Fruit fly (Drosophila melanogaster) whole organism, pupa: ENCODE data around the gene CG15533.

Experiments used
- CG13204 ChIP-seq: fragments of 200-800 bp; sonication (Bioruptor generic); optimal IDR thresholded peaks from 2 replicates; lab custom pipeline; 2018; ENCODE audit warnings: missing biosample characterization, mild to moderate bottlenecking, missing genetic modification characterization, moderate library complexity
- CG14655 ChIP-seq: fragments of 200-800 bp; sonication (Bioruptor generic); optimal IDR thresholded peaks from 3 replicates; lab custom pipeline; 2017; ENCODE audit warnings: mild to moderate bottlenecking, missing biosample characterization, missing genetic modification reagents, missing genetic modification characterization
- CG4496 ChIP-seq: fragments of 200-800 bp; sonication (Bioruptor generic); IDR thresholded peaks from 3 replicates; pipeline ENCODE4 v1.3.6; 2022; ENCODE audit warnings: missing biosample characterization, missing genetic modification characterization
- CG8159 ChIP-seq: fragments of 200-800 bp; sonication (Bioruptor generic); optimal IDR thresholded peaks from 3 replicates; lab custom pipeline; 2018; ENCODE audit warnings: missing biosample characterization, mild to moderate bottlenecking, missing genetic modification characterization, moderate library complexity
- CG8301 ChIP-seq: fragments of 200-800 bp; sonication (Bioruptor generic); optimal IDR thresholded peaks from 2 replicates; lab custom pipeline; 2018; ENCODE audit warnings: missing biosample characterization, mild to moderate bottlenecking, missing genetic modification characterization
- EcR ChIP-seq: fragments of 200-800 bp; sonication (Bioruptor generic); optimal IDR thresholded peaks from 3 replicates; lab custom pipeline; 2019; ENCODE audit warnings: missing biosample characterization, missing genetic modification characterization, mild to moderate bottlenecking, moderate library complexity, missing genetic modification reagents
- Ets98B ChIP-seq: fragments of 200-800 bp; sonication (Bioruptor generic); IDR thresholded peaks from 2 replicates; pipeline ENCODE4 v1.3.6; 2022; ENCODE audit warnings: missing biosample characterization, missing genetic modification characterization
- Pif1A ChIP-seq: fragments of 200-800 bp; sonication (Bioruptor generic); optimal IDR thresholded peaks from 3 replicates; lab custom pipeline; 2016; ENCODE audit warnings: missing biosample characterization, missing genetic modification characterization
- Snoo ChIP-seq: fragments of 200-800 bp; sonication (Bioruptor generic); optimal IDR thresholded peaks from 3 replicates; lab custom pipeline; 2017; ENCODE audit warnings: missing biosample characterization, mild to moderate bottlenecking, missing genetic modification characterization, inconsistent platforms
- fd96Ca ChIP-seq: fragments of 200-800 bp; sonication (Bioruptor generic); IDR thresholded peaks from 3 replicates; pipeline ENCODE4 v1.3.6; 2022; ENCODE audit warnings: missing biosample characterization, missing genetic modification characterization

DNA sequence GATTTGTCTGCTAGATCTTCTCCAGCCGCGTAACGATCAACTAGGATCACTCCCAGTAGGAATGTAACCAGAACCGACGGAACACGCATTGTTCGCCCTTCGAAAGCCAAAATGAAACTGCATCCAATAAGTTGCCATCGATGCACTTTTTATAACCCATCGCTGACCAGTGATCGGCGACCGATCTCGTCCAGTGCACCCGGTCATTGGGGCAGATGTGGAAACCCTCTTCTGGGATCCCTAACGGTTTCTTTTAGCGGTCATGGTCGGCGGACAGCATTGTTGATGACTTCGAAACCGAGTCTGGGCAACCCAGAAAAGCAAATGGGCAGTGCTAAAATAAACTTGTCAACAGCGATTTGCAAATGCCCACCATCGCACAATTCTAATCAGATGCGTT, 16.3 kb downstream of the CG15533 start, which contains the start of gene Osi23:
- TF ChIP-seq fd96Ca (GFP tag; lab: Robert Waterston, UW) (no peak), CG8159 (no peak), CG13204 (GFP tag; lab: Kevin White, UChicago) (no peak), Ets98B (GFP tag; lab: Robert Waterston, UW) (no peak), EcR (GFP tag; lab: Kevin White, UChicago) (no peak), CG4496 (GFP tag; lab: Robert Waterston, UW) (no peak), CG8301 (tag; lab: Kevin White, UChicago) (no peak), Snoo (tag; lab: Kevin White, UChicago) (no peak), Pif1A (GFP tag; lab: Kevin White, UChicago) (no peak), CG14655 (GFP tag; lab: Kevin White, UChicago) (no peak)
